Fruit fly (Drosophila melanogaster) whole organism, embryonic: Measurements from ENCODE around the gene CG31637.

Source experiments
- ATbp ChIP-seq: fragments of 200-800 bp; sonication (Bioruptor generic); optimal IDR thresholded peaks from 2 replicates; lab custom pipeline; 2017; ENCODE audit warnings: missing biosample characterization, mild to moderate bottlenecking, missing genetic modification characterization, missing genetic modification reagents
- Abd-B ChIP-seq: fragments of 200-800 bp; sonication (Bioruptor generic); optimal IDR thresholded peaks from 2 replicates; lab custom pipeline; 2018; ENCODE audit warnings: missing biosample characterization, mild to moderate bottlenecking, missing genetic modification characterization, moderate library complexity
- Bdp1 ChIP-seq: fragments of 200-800 bp; sonication (Bioruptor generic); optimal IDR thresholded peaks from 3 replicates; lab custom pipeline; 2016; ENCODE audit warnings: missing biosample characterization, missing genetic modification characterization
- CG10543 ChIP-seq: fragments of 200-800 bp; sonication (Bioruptor generic); optimal IDR thresholded peaks from 3 replicates; lab custom pipeline; 2017; ENCODE audit warnings: missing biosample characterization, mild to moderate bottlenecking, missing genetic modification characterization, moderate library complexity
- CG12104 ChIP-seq: fragments of 200-800 bp; sonication (Bioruptor generic); optimal IDR thresholded peaks from 3 replicates; lab custom pipeline; 2016; ENCODE audit warnings: missing biosample characterization, missing genetic modification characterization
- CG14441 ChIP-seq: fragments of 200-800 bp; sonication (Bioruptor generic); IDR thresholded peaks from 2 replicates; pipeline ENCODE4 v1.3.6; 2022; ENCODE audit warnings: missing biosample characterization, missing genetic modification characterization
- CG15011 ChIP-seq: fragments of 200-800 bp; sonication (Bioruptor generic); optimal IDR thresholded peaks from 3 replicates; lab custom pipeline; 2018; ENCODE audit warnings: missing biosample characterization, mild to moderate bottlenecking, missing genetic modification characterization
- CG1602 ChIP-seq: fragments of 200-800 bp; sonication (Bioruptor generic); optimal IDR thresholded peaks from 3 replicates; lab custom pipeline; 2016; ENCODE audit warnings: missing biosample characterization, missing genetic modification characterization
- CG16813 ChIP-seq: fragments of 200-800 bp; sonication (Bioruptor generic); IDR thresholded peaks from 3 replicates; pipeline ENCODE4 v1.3.6; 2022; ENCODE audit warnings: missing biosample characterization, missing genetic modification characterization; ENCODE audit not compliant: partially characterized antibody
- CG17385 ChIP-seq: fragments of 200-800 bp; sonication (Bioruptor generic); optimal IDR thresholded peaks from 3 replicates; lab custom pipeline; 2018; ENCODE audit warnings: missing biosample characterization, mild to moderate bottlenecking, missing genetic modification characterization
- CG17912 ChIP-seq: fragments of 200-800 bp; sonication (Bioruptor generic); optimal IDR thresholded peaks from 2 replicates; lab custom pipeline; 2018; ENCODE audit warnings: missing biosample characterization, mild to moderate bottlenecking, missing genetic modification characterization
- CG3847 ChIP-seq: fragments of 200-800 bp; sonication (Bioruptor generic); IDR thresholded peaks from 2 replicates; pipeline ENCODE4 v1.3.6; 2022; ENCODE audit warnings: missing biosample characterization, missing genetic modification characterization
- CG43689 ChIP-seq: fragments of 200-800 bp; sonication (Bioruptor generic); IDR thresholded peaks from 2 replicates; pipeline ENCODE4 v1.3.6; 2022; ENCODE audit warnings: missing biosample characterization, missing genetic modification characterization
- CG4424 ChIP-seq: fragments of 200-800 bp; sonication (Bioruptor generic); optimal IDR thresholded peaks from 3 replicates; lab custom pipeline; 2016; ENCODE audit warnings: missing biosample characterization, missing genetic modification characterization
- CG6765 ChIP-seq: fragments of 200-800 bp; sonication (Bioruptor generic); optimal IDR thresholded peaks from 3 replicates; lab custom pipeline; 2017; ENCODE audit warnings: missing biosample characterization, mild to moderate bottlenecking, missing genetic modification characterization
- CG6813 ChIP-seq: fragments of 200-800 bp; sonication (Bioruptor generic); optimal IDR thresholded peaks from 2 replicates; lab custom pipeline; 2017; ENCODE audit warnings: missing biosample characterization, missing genetic modification characterization, mild to moderate bottlenecking, moderate library complexity, missing genetic modification reagents
- CG7928 ChIP-seq: fragments of 200-800 bp; sonication (Bioruptor generic); optimal IDR thresholded peaks from 2 replicates; lab custom pipeline; 2017; ENCODE audit warnings: missing biosample characterization, mild to moderate bottlenecking, missing genetic modification characterization
- CG8944 ChIP-seq: fragments of 200-800 bp; sonication (Bioruptor generic); optimal IDR thresholded peaks from 3 replicates; lab custom pipeline; 2016; ENCODE audit warnings: missing biosample characterization, missing genetic modification characterization
- CG9797 ChIP-seq: fragments of 200-800 bp; sonication (Bioruptor generic); optimal IDR thresholded peaks from 3 replicates; lab custom pipeline; 2018; ENCODE audit warnings: missing biosample characterization, mild to moderate bottlenecking, missing genetic modification characterization
- CG9932 ChIP-seq: fragments of 200-800 bp; sonication (Bioruptor generic); IDR thresholded peaks from 2 replicates; pipeline ENCODE4 v1.3.6; 2022; ENCODE audit warnings: missing biosample characterization, missing genetic modification characterization
- CTCF ChIP-seq: fragments of 200-800 bp; sonication (Bioruptor generic); optimal IDR thresholded peaks from 2 replicates; lab custom pipeline; 2017; ENCODE audit warnings: missing biosample characterization, mild to moderate bottlenecking, missing genetic modification characterization, moderate library complexity
- Dip2 ChIP-seq: fragments of 200-800 bp; sonication (Bioruptor generic); IDR thresholded peaks from 2 replicates; pipeline ENCODE4 v1.3.6; 2022; ENCODE audit warnings: missing biosample characterization, missing genetic modification characterization
- Doc2 ChIP-seq: fragments of 200-800 bp; sonication (Bioruptor generic); IDR thresholded peaks from 2 replicates; pipeline ENCODE4 v1.3.6; 2022; ENCODE audit warnings: missing biosample characterization, missing genetic modification characterization
- Fer3 ChIP-seq: fragments of 200-800 bp; sonication (Bioruptor generic); optimal IDR thresholded peaks from 2 replicates; lab custom pipeline; 2018; ENCODE audit warnings: missing biosample characterization, mild to moderate bottlenecking, missing genetic modification characterization, moderate library complexity
- Hsf ChIP-seq: fragments of 200-800 bp; sonication (Bioruptor generic); optimal IDR thresholded peaks from 3 replicates; lab custom pipeline; 2016; ENCODE audit warnings: missing biosample characterization, missing genetic modification characterization
- Lhr ChIP-seq: fragments of 200-800 bp; sonication (Bioruptor generic); optimal IDR thresholded peaks from 3 replicates; lab custom pipeline; 2017; ENCODE audit warnings: mild to moderate bottlenecking, missing biosample characterization, missing genetic modification reagents, missing genetic modification characterization
- Lim3 ChIP-seq: fragments of 200-800 bp; sonication (Bioruptor generic); IDR thresholded peaks from 2 replicates; pipeline ENCODE4 v1.3.6; 2022; ENCODE audit warnings: missing biosample characterization, missing genetic modification characterization
- Meics ChIP-seq: fragments of 200-800 bp; sonication (Bioruptor generic); optimal IDR thresholded peaks from 2 replicates; lab custom pipeline; 2017; ENCODE audit warnings: missing biosample characterization, mild to moderate bottlenecking, missing genetic modification characterization
- NK7.1 ChIP-seq: fragments of 200-800 bp; sonication (Bioruptor generic); optimal IDR thresholded peaks from 3 replicates; lab custom pipeline; 2016; ENCODE audit warnings: missing biosample characterization, missing genetic modification characterization
- Rfx ChIP-seq: fragments of 200-800 bp; sonication (Bioruptor generic); IDR thresholded peaks from 2 replicates; pipeline ENCODE4 v1.3.6; 2022; ENCODE audit warnings: missing biosample characterization, missing genetic modification characterization
- btn ChIP-seq: fragments of 200-800 bp; sonication (Bioruptor generic); optimal IDR thresholded peaks from 2 replicates; lab custom pipeline; 2016; ENCODE audit warnings: missing biosample characterization, missing genetic modification characterization
- cato ChIP-seq: fragments of 200-800 bp; sonication (Bioruptor generic); optimal IDR thresholded peaks from 2 replicates; lab custom pipeline; 2016; ENCODE audit warnings: missing biosample characterization, missing genetic modification characterization, borderline replicate concordance
- corto ChIP-seq: fragments of 200-800 bp; sonication (Bioruptor generic); optimal IDR thresholded peaks from 2 replicates; lab custom pipeline; 2016; ENCODE audit warnings: missing biosample characterization, mild to moderate bottlenecking, missing genetic modification characterization, moderate library complexity
- cwo ChIP-seq: fragments of 200-800 bp; sonication (Bioruptor generic); optimal IDR thresholded peaks from 3 replicates; lab custom pipeline; 2017; ENCODE audit warnings: missing biosample characterization, missing genetic modification characterization, mild to moderate bottlenecking, moderate library complexity, missing genetic modification reagents
- dmrt99B ChIP-seq: fragments of 200-800 bp; sonication (Bioruptor generic); optimal IDR thresholded peaks from 2 replicates; lab custom pipeline; 2018; ENCODE audit warnings: missing biosample characterization, mild to moderate bottlenecking, missing genetic modification characterization, moderate library complexity
- eyg ChIP-seq: fragments of 200-800 bp; sonication (Bioruptor generic); optimal IDR thresholded peaks from 3 replicates; lab custom pipeline; 2016; ENCODE audit warnings: missing biosample characterization, missing genetic modification characterization
- hb ChIP-seq: fragments of 200-800 bp; sonication (Bioruptor generic); IDR thresholded peaks from 3 replicates; pipeline ENCODE4 v1.3.6; 2022; ENCODE audit warnings: missing biosample characterization, missing genetic modification characterization; ENCODE audit not compliant: partially characterized antibody
- kay ChIP-seq: fragments of 200-800 bp; sonication (Bioruptor generic); optimal IDR thresholded peaks from 2 replicates; lab custom pipeline; 2016; ENCODE audit warnings: missing biosample characterization, missing genetic modification characterization
- lab ChIP-seq: fragments of 200-800 bp; sonication (Bioruptor generic); optimal IDR thresholded peaks from 3 replicates; lab custom pipeline; 2017; ENCODE audit warnings: missing biosample characterization, missing genetic modification characterization, mild to moderate bottlenecking, moderate library complexity, missing genetic modification reagents
- lbe ChIP-seq: fragments of 200-800 bp; sonication (Bioruptor generic); optimal IDR thresholded peaks from 2 replicates; lab custom pipeline; 2016; ENCODE audit warnings: missing biosample characterization, mild to moderate bottlenecking, missing genetic modification characterization
- lilli ChIP-seq: fragments of 200-800 bp; sonication (Bioruptor generic); optimal IDR thresholded peaks from 3 replicates; lab custom pipeline; 2016; ENCODE audit warnings: missing biosample characterization, missing genetic modification characterization
- luna ChIP-seq: fragments of 200-800 bp; sonication (Bioruptor generic); optimal IDR thresholded peaks from 2 replicates; lab custom pipeline; 2016; ENCODE audit warnings: missing biosample characterization, missing genetic modification characterization
- oc ChIP-seq: fragments of 200-800 bp; sonication (Bioruptor generic); optimal IDR thresholded peaks from 2 replicates; lab custom pipeline; 2018; ENCODE audit warnings: missing biosample characterization, mild to moderate bottlenecking, missing genetic modification characterization, moderate library complexity
- pfk ChIP-seq: fragments of 200-800 bp; sonication (Bioruptor generic); optimal IDR thresholded peaks from 2 replicates; lab custom pipeline; 2018; ENCODE audit warnings: missing biosample characterization, mild to moderate bottlenecking, missing genetic modification characterization, moderate library complexity
- psq ChIP-seq: fragments of 200-800 bp; sonication (Bioruptor generic); optimal IDR thresholded peaks from 2 replicates; lab custom pipeline; 2017; ENCODE audit warnings: missing biosample characterization, missing genetic modification characterization
- run ChIP-seq: fragments of 200-800 bp; sonication (Bioruptor generic); optimal IDR thresholded peaks from 3 replicates; lab custom pipeline; 2018; ENCODE audit warnings: missing biosample characterization, mild to moderate bottlenecking, missing genetic modification characterization
- sisA ChIP-seq: fragments of 200-800 bp; sonication (Bioruptor generic); IDR thresholded peaks from 2 replicates; pipeline ENCODE4 v1.3.6; 2022; ENCODE audit warnings: missing biosample characterization, missing genetic modification characterization
- slou ChIP-seq: fragments of 200-800 bp; sonication (Bioruptor generic); optimal IDR thresholded peaks from 3 replicates; lab custom pipeline; 2016; ENCODE audit warnings: missing biosample characterization, missing genetic modification characterization
- stwl ChIP-seq: fragments of 200-800 bp; sonication (Bioruptor generic); optimal IDR thresholded peaks from 3 replicates; lab custom pipeline; 2018; ENCODE audit warnings: missing biosample characterization, mild to moderate bottlenecking, missing genetic modification characterization, moderate library complexity
- unc-4 ChIP-seq: fragments of 200-800 bp; sonication (Bioruptor generic); IDR thresholded peaks from 2 replicates; pipeline ENCODE4 v1.3.6; 2022; ENCODE audit warnings: missing biosample characterization, missing genetic modification characterization; ENCODE audit not compliant: partially characterized antibody
- wek ChIP-seq: fragments of 200-800 bp; sonication (Bioruptor generic); optimal IDR thresholded peaks from 3 replicates; lab custom pipeline; 2018; ENCODE audit warnings: missing biosample characterization, mild to moderate bottlenecking, missing genetic modification characterization, moderate library complexity

Gene CG31637

dm6 chr2L:6488676-6489140 is 9.7 kb upstream of the CG31637 start, which contains the start of the genes KFase and epsilonCOP (continued):
- TF ChIP-seq CG43689 (GFP tag; lab: Robert Waterston, UW) (no peak), luna (GFP tag; lab: Kevin White, UChicago) (no peak), cato (GFP tag; lab: Kevin White, UChicago) (no peak), CG15011 (GFP tag; lab: Kevin White, UChicago) (peak; percentile 45), psq (GFP tag; lab: Kevin White, UChicago) (no peak), cwo (no peak), CG9797 (peak; percentile 81), lab (GFP tag; lab: Kevin White, UChicago) (peak; percentile 80), unc-4 (GFP tag; lab: Robert Waterston, UW) (peak; percentile 75), CG14441 (GFP tag; lab: Robert Waterston, UW) (no peak), lilli (GFP tag; lab: Kevin White, UChicago) (peak; percentile 79), run (no peak), Lhr (peak; percentile 83), CG12104 (peak; percentile 63), btn (GFP tag; lab: Kevin White, UChicago) (no peak), Bdp1 (GFP tag; lab: Kevin White, UChicago) (peak; percentile 9), oc (tag; lab: Kevin White, UChicago) (peak; percentile 3), CG8944 (GFP tag; lab: Kevin White, UChicago) (peak; percentile 38), CG10543 (GFP tag; lab: Kevin White, UChicago) (peak; percentile 59), kay (GFP tag; lab: Kevin White, UChicago) (peak; percentile 54), pfk (GFP tag; lab: Kevin White, UChicago) (no peak), lbe (GFP tag; lab: Kevin White, UChicago) (peak; percentile 62), Dip2 (GFP tag; lab: Robert Waterston, UW) (no peak), Lim3 (GFP tag; lab: Robert Waterston, UW) (no peak), CTCF (GFP tag; lab: Kevin White, UChicago) (peak; percentile 1), CG6813 (no peak), CG7928 (GFP tag; lab: Kevin White, UChicago) (peak; percentile 89), CG9932 (GFP tag; lab: Robert Waterston, UW) (peak; percentile 59), Meics (GFP tag; lab: Kevin White, UChicago) (peak; percentile 69), ATbp (GFP tag; lab: Kevin White, UChicago) (no peak), hb (GFP tag; lab: Robert Waterston, UW) (peak; percentile 66; the same call in 2 of the 3 replicates), CG4424 (peak; percentile 47), stwl (tag; lab: Kevin White, UChicago) (peak; percentile 100), CG16813 (GFP tag; lab: Robert Waterston, UW) (peak; percentile 68), Abd-B (GFP tag; lab: Kevin White, UChicago) (peak; percentile 52), Fer3 (tag; lab: Kevin White, UChicago) (peak; percentile 64), slou (GFP tag; lab: Kevin White, UChicago) (peak; percentile 39), NK7.1 (GFP tag; lab: Kevin White, UChicago) (no peak), Hsf (peak; percentile 71), CG1602 (GFP tag; lab: Kevin White, UChicago) (peak; percentile 4), CG3847 (peak; percentile 75; the same call in 1 of the 2 replicates), corto (GFP tag; lab: Kevin White, UChicago) (no peak), CG17912 (GFP tag; lab: Kevin White, UChicago) (peak; percentile 3), Rfx (GFP tag; lab: Robert Waterston, UW) (peak; percentile 65; the same call in 1 of the 2 replicates), wek (GFP tag; lab: Kevin White, UChicago) (no peak), eyg (peak; percentile 59), Doc2 (no peak), CG6765 (GFP tag; lab: Kevin White, UChicago) (peak; percentile 41), sisA (no peak), CG17385 (GFP tag; lab: Kevin White, UChicago) (peak; percentile 53), dmrt99B (tag; lab: Kevin White, UChicago) (peak; percentile 43)
